Fruit fly (Drosophila melanogaster): ENCODE measurements around the gene CG32240.
A peak's percentile ranks its signal among the peaks of the same experiment; 100 is the strongest.

The CG32240 gene

dm6 chr3L:4389104-4389503 is 7.7 kb upstream of the CG32240 start (continued):
- TF ChIP-seq CG9139 (GFP tag; optimal IDR thresholded peaks at IDR 0.05): no peak
- TF ChIP-seq CG3032 (tag; optimal IDR thresholded peaks at IDR 0.05): no peak
- peak; percentile 53 for TF ChIP-seq Met (GFP tag; optimal IDR thresholded peaks at IDR 0.05)
- TF ChIP-seq Hr39 (GFP tag; optimal IDR thresholded peaks at IDR 0.05): peak; percentile 42
- TF ChIP-seq cyc (GFP tag; optimal IDR thresholded peaks at IDR 0.05): peak; percentile 37
- TF ChIP-seq pdm3 (GFP tag; optimal IDR thresholded peaks at IDR 0.05): no peak
- TF ChIP-seq Hr4 (GFP tag; optimal IDR thresholded peaks at IDR 0.05): no peak
- no peak for TF ChIP-seq achi (GFP tag; optimal IDR thresholded peaks at IDR 0.05)
- no peak for TF ChIP-seq Sox14 (GFP tag; optimal IDR thresholded peaks at IDR 0.05)
- TF ChIP-seq net (GFP tag; optimal IDR thresholded peaks at IDR 0.05): no peak
- TF ChIP-seq CG15336 (GFP tag; IDR thresholded peaks at IDR 0.05): peak; percentile 50; the same call in 1 of the 2 replicates
- no peak for TF ChIP-seq acj6 (GFP tag; optimal IDR thresholded peaks at IDR 0.05)
- TF ChIP-seq Sox102F (GFP tag; optimal IDR thresholded peaks at IDR 0.05): peak; percentile 26
- TF ChIP-seq lz (GFP tag; optimal IDR thresholded peaks at IDR 0.05): peak; percentile 16
- TF ChIP-seq Eip78C (GFP tag): peak; percentile 62
- TF ChIP-seq CG11762 (GFP tag; optimal IDR thresholded peaks at IDR 0.05; ENCODE audit: insufficient read depth): no peak
- TF ChIP-seq Blimp-1 (GFP tag; optimal IDR thresholded peaks at IDR 0.05): no peak
- TF ChIP-seq CG1621 (tag; optimal IDR thresholded peaks at IDR 0.05): no peak
- TF ChIP-seq fd59A (GFP tag; optimal IDR thresholded peaks at IDR 0.05): no peak
- TF ChIP-seq salr (GFP tag; optimal IDR thresholded peaks at IDR 0.05): no peak
- TF ChIP-seq eg (GFP tag; IDR thresholded peaks at IDR 0.05): 0 out of 3 replicates have a peak, but pooled peaks have one; percentile 8
- no peak for TF ChIP-seq CG6792 (GFP tag; optimal IDR thresholded peaks at IDR 0.05)

dm6 chr3L:4388215-4388614 is 6.8 kb upstream of the CG32240 start:
- TF ChIP-seq svp (GFP tag) (peak; percentile 45), achi (GFP tag; optimal IDR thresholded peaks at IDR 0.05) (no peak)

dm6 chr3L:4384326-4384662 is 2.9 kb upstream of the CG32240 start, which contains the start of gene slow:
Gene slow (plus strand): TSS chr3L:4384442.
- TF ChIP-seq CG6808 (GFP tag; optimal IDR thresholded peaks at IDR 0.05) (peak; percentile 38), esn (GFP tag; optimal IDR thresholded peaks at IDR 0.05) (no peak), achi (GFP tag; optimal IDR thresholded peaks at IDR 0.05) (peak; percentile 1), Eip78C (GFP tag) (peak; percentile 11), CG31627 (GFP tag; optimal IDR thresholded peaks at IDR 0.05) (no peak), Gug (GFP tag; IDR thresholded peaks at IDR 0.05) (0 out of 2 replicates have a peak, but pooled peaks have one; percentile 21), vri (GFP tag; optimal IDR thresholded peaks at IDR 0.05) (no peak), CG6163 (GFP tag; IDR thresholded peaks at IDR 0.05) (peak; percentile 61), CG6276 (GFP tag; optimal IDR thresholded peaks at IDR 0.05) (peak; percentile 37), CG3919 (GFP tag; optimal IDR thresholded peaks at IDR 0.05) (peak; percentile 43), dsx (GFP tag; optimal IDR thresholded peaks at IDR 0.05; ENCODE audit: poor library complexity, severe bottlenecking) (no peak), CG6792 (GFP tag; optimal IDR thresholded peaks at IDR 0.05) (no peak), Hr38 (GFP tag; optimal IDR thresholded peaks at IDR 0.05) (no peak), CG6854 (GFP tag; optimal IDR thresholded peaks at IDR 0.05) (peak; percentile 0), CG9139 (GFP tag; optimal IDR thresholded peaks at IDR 0.05) (no peak), CG1621 (tag; optimal IDR thresholded peaks at IDR 0.05) (peak; percentile 4), Blimp-1 (GFP tag; optimal IDR thresholded peaks at IDR 0.05) (peak; percentile 94), svp (GFP tag) (peak; percentile 50), cyc (GFP tag; optimal IDR thresholded peaks at IDR 0.05) (peak; percentile 3), topi (GFP tag; optimal IDR thresholded peaks at IDR 0.05) (peak; percentile 20), CG10669 (GFP tag; optimal IDR thresholded peaks at IDR 0.05) (peak; percentile 29)
